Fruit fly (Drosophila melanogaster) whole organism, adult: ENCODE data around the gene fusl.

Experiments used
- CG11617 ChIP-seq: fragments of 200-800 bp; sonication (Bioruptor generic); optimal IDR thresholded peaks from 2 replicates; lab custom pipeline; 2017; ENCODE audit warnings: mild to moderate bottlenecking, missing biosample characterization, missing genetic modification reagents, missing genetic modification characterization
- CG5204 ChIP-seq: fragments of 200-800 bp; sonication (Bioruptor generic); optimal IDR thresholded peaks from 2 replicates; lab custom pipeline; 2016; ENCODE audit warnings: missing biosample characterization, missing genetic modification characterization
- CG7045 ChIP-seq: fragments of 200-800 bp; sonication (Bioruptor generic); optimal IDR thresholded peaks from 2 replicates; lab custom pipeline; 2017; ENCODE audit warnings: missing biosample characterization, mild to moderate bottlenecking, missing genetic modification characterization
- CG7101 ChIP-seq: fragments of 200-800 bp; sonication (Bioruptor generic); optimal IDR thresholded peaks from 2 replicates; lab custom pipeline; 2018; ENCODE audit warnings: missing biosample characterization, mild to moderate bottlenecking, missing genetic modification characterization, moderate library complexity
- bab1 ChIP-seq: fragments of 200-800 bp; sonication (Bioruptor generic); optimal IDR thresholded peaks from 3 replicates; lab custom pipeline; 2019; ENCODE audit warnings: missing biosample characterization, mild to moderate bottlenecking, missing genetic modification characterization, moderate library complexity
- ovo ChIP-seq: fragments of 200-800 bp; sonication (Bioruptor generic); optimal IDR thresholded peaks from 2 replicates; lab custom pipeline; 2016; ENCODE audit warnings: missing biosample characterization, missing genetic modification characterization

DNA sequence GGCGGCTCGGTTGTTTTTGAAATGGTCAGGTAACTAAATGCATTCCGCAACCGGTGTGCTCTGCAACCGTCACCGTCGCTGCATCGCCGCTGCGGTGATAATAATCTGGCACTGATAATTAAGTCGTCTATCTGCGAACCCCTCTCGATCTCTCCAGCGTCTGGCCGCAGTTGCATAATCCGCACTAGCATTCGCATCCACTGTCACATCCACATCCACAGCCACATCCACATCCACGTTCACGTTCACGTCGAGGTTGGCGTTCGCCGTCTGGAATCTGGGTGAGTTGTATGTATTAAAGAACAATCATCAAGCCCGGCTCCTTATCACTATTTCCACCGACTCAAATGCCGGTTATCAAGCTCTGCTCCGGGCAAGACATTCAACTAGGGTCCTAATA lies 5.3 kb downstream of the fusl start:
- TF ChIP-seq CG7045 (GFP tag; lab: Kevin White, UChicago) (no peak), CG11617 (GFP tag; lab: Kevin White, UChicago) (no peak), bab1 (GFP tag; lab: Kevin White, UChicago) (no peak), ovo (GFP tag; lab: Kevin White, UChicago) (no peak), CG7101 (tag; lab: Kevin White, UChicago) (no peak), CG5204 (no peak)
